Fruit fly (Drosophila melanogaster): ENCODE results near the gene Vps2.
A peak's percentile ranks its signal among the peaks of the same experiment; 100 is the strongest.

Gene Vps2

dm6 chr3R:26024596-26025213, 27.9 kb upstream of the Vps2 start:
- TF ChIP-seq EcR (GFP tag; optimal IDR thresholded peaks at IDR 0.05) (no peak), CG8478 (optimal IDR thresholded peaks at IDR 0.05) (no peak), Dll (optimal IDR thresholded peaks at IDR 0.05) (no peak), psq (optimal IDR thresholded peaks at IDR 0.05) (no peak), usp (GFP tag; optimal IDR thresholded peaks at IDR 0.05) (no peak), pan (optimal IDR thresholded peaks at IDR 0.05) (no peak)

- no peak for TF ChIP-seq usp (GFP tag; optimal IDR thresholded peaks at IDR 0.05)
Observed at dm6 chr3R:26026631-26027274, 25.9 kb upstream of the Vps2 start.

- TF ChIP-seq usp (GFP tag; optimal IDR thresholded peaks at IDR 0.05) (no peak), EcR (GFP tag; optimal IDR thresholded peaks at IDR 0.05) (no peak), psq (optimal IDR thresholded peaks at IDR 0.05) (no peak), Dll (optimal IDR thresholded peaks at IDR 0.05) (peak; percentile 1)
Observed at dm6 chr3R:26027903-26028302, 24.7 kb upstream of the Vps2 start.

dm6 chr3R:26030562-26030961, 22.1 kb upstream of the Vps2 start:
- TF ChIP-seq usp (GFP tag; optimal IDR thresholded peaks at IDR 0.05) = no peak
- no peak for TF ChIP-seq psq (optimal IDR thresholded peaks at IDR 0.05)
- no peak for TF ChIP-seq Dll (optimal IDR thresholded peaks at IDR 0.05)
- no peak for TF ChIP-seq EcR (GFP tag; optimal IDR thresholded peaks at IDR 0.05)
- no peak for TF ChIP-seq CG8478 (optimal IDR thresholded peaks at IDR 0.05)
- TF ChIP-seq pan (optimal IDR thresholded peaks at IDR 0.05) = no peak

- TF ChIP-seq psq (optimal IDR thresholded peaks at IDR 0.05) = no peak
- TF ChIP-seq Dll (optimal IDR thresholded peaks at IDR 0.05) = no peak
- no peak for TF ChIP-seq CG8478 (optimal IDR thresholded peaks at IDR 0.05)
- TF ChIP-seq usp (GFP tag; optimal IDR thresholded peaks at IDR 0.05) = no peak
- no peak for TF ChIP-seq pan (optimal IDR thresholded peaks at IDR 0.05)
- TF ChIP-seq EcR (GFP tag; optimal IDR thresholded peaks at IDR 0.05) = no peak
Observed at dm6 chr3R:26031968-26032610, 20.5 kb upstream of the Vps2 start.

dm6 chr3R:26032611-26033001, 20.0 kb upstream of the Vps2 start:
- TF ChIP-seq CG8478 (optimal IDR thresholded peaks at IDR 0.05) = no peak
- TF ChIP-seq usp (GFP tag; optimal IDR thresholded peaks at IDR 0.05) = no peak
- TF ChIP-seq pan (optimal IDR thresholded peaks at IDR 0.05) = no peak

- no peak for TF ChIP-seq CG8478 (optimal IDR thresholded peaks at IDR 0.05)
- TF ChIP-seq pan (optimal IDR thresholded peaks at IDR 0.05) = no peak
- no peak for TF ChIP-seq usp (GFP tag; optimal IDR thresholded peaks at IDR 0.05)
- TF ChIP-seq Dll (optimal IDR thresholded peaks at IDR 0.05) = no peak
- no peak for TF ChIP-seq EcR (GFP tag; optimal IDR thresholded peaks at IDR 0.05)
- no peak for TF ChIP-seq psq (optimal IDR thresholded peaks at IDR 0.05)
Observed at dm6 chr3R:26034643-26035368, 17.8 kb upstream of the Vps2 start.

- TF ChIP-seq EcR (GFP tag; optimal IDR thresholded peaks at IDR 0.05) (no peak), Dll (optimal IDR thresholded peaks at IDR 0.05) (no peak), CG8478 (optimal IDR thresholded peaks at IDR 0.05) (no peak), pan (optimal IDR thresholded peaks at IDR 0.05) (no peak), usp (GFP tag; optimal IDR thresholded peaks at IDR 0.05) (no peak), psq (optimal IDR thresholded peaks at IDR 0.05) (no peak)
Observed at dm6 chr3R:26035369-26035656, 17.3 kb upstream of the Vps2 start.

- TF ChIP-seq CG8478 (optimal IDR thresholded peaks at IDR 0.05) = no peak
- peak; percentile 65 for TF ChIP-seq Dll (optimal IDR thresholded peaks at IDR 0.05)
Observed at dm6 chr3R:26036153-26037144, 16.2 kb upstream of the Vps2 start.

- no peak for TF ChIP-seq CG8478 (optimal IDR thresholded peaks at IDR 0.05)
- no peak for TF ChIP-seq EcR (GFP tag; optimal IDR thresholded peaks at IDR 0.05)
- TF ChIP-seq Dll (optimal IDR thresholded peaks at IDR 0.05) = no peak
- TF ChIP-seq usp (GFP tag; optimal IDR thresholded peaks at IDR 0.05) = no peak
- no peak for TF ChIP-seq pan (optimal IDR thresholded peaks at IDR 0.05)
- no peak for TF ChIP-seq psq (optimal IDR thresholded peaks at IDR 0.05)
Observed at dm6 chr3R:26037899-26038298, 14.7 kb upstream of the Vps2 start.

dm6 chr3R:26039793-26040335, 12.8 kb upstream of the Vps2 start:
- TF ChIP-seq pan (optimal IDR thresholded peaks at IDR 0.05) (no peak), Dll (optimal IDR thresholded peaks at IDR 0.05) (no peak), CG8478 (optimal IDR thresholded peaks at IDR 0.05) (no peak), usp (GFP tag; optimal IDR thresholded peaks at IDR 0.05) (no peak), EcR (GFP tag; optimal IDR thresholded peaks at IDR 0.05) (no peak), psq (optimal IDR thresholded peaks at IDR 0.05) (no peak)
